Fruit fly (Drosophila melanogaster) whole organism, embryonic: ENCODE data around the gene CG8516.

ENCODE experiments used
- Abd-B ChIP-seq: fragments of 200-800 bp; sonication (Bioruptor generic); optimal IDR thresholded peaks from 2 replicates; lab custom pipeline; 2018; ENCODE audit warnings: missing biosample characterization, mild to moderate bottlenecking, missing genetic modification characterization, moderate library complexity
- Aef1 ChIP-seq: fragments of 200-800 bp; sonication (Bioruptor generic); IDR thresholded peaks from 3 replicates; pipeline ENCODE4 v1.3.6; 2022; ENCODE audit warnings: missing biosample characterization, missing genetic modification characterization
- Asciz ChIP-seq: fragments of 200-800 bp; sonication (Bioruptor generic); optimal IDR thresholded peaks from 2 replicates; lab custom pipeline; 2017; ENCODE audit warnings: missing biosample characterization, mild to moderate bottlenecking, missing genetic modification characterization, missing genetic modification reagents
- BtbVII ChIP-seq: fragments of 200-800 bp; sonication (Bioruptor generic); optimal IDR thresholded peaks from 3 replicates; lab custom pipeline; 2017; ENCODE audit warnings: missing biosample characterization, mild to moderate bottlenecking, missing genetic modification characterization
- CG10274 ChIP-seq: fragments of 200-800 bp; sonication (Bioruptor generic); optimal IDR thresholded peaks from 3 replicates; lab custom pipeline; 2017; ENCODE audit warnings: missing biosample characterization, mild to moderate bottlenecking, missing genetic modification characterization
- CG11723 ChIP-seq: fragments of 200-800 bp; sonication (Bioruptor generic); optimal IDR thresholded peaks from 2 replicates; lab custom pipeline; 2017; ENCODE audit warnings: missing biosample characterization, mild to moderate bottlenecking, missing genetic modification characterization
- CG12104 ChIP-seq: fragments of 200-800 bp; sonication (Bioruptor generic); optimal IDR thresholded peaks from 3 replicates; lab custom pipeline; 2016; ENCODE audit warnings: missing biosample characterization, missing genetic modification characterization
- CG13624 ChIP-seq: fragments of 200-800 bp; sonication (Bioruptor generic); optimal IDR thresholded peaks from 2 replicates; lab custom pipeline; 2016; ENCODE audit warnings: missing biosample characterization, missing genetic modification characterization
- CG13775 ChIP-seq: fragments of 200-800 bp; sonication (Bioruptor generic); optimal IDR thresholded peaks from 3 replicates; lab custom pipeline; 2017; ENCODE audit warnings: missing biosample characterization, mild to moderate bottlenecking, missing genetic modification characterization
- CG2875 ChIP-seq: fragments of 200-800 bp; sonication (Bioruptor generic); optimal IDR thresholded peaks from 2 replicates; lab custom pipeline; 2017; ENCODE audit warnings: missing biosample characterization, mild to moderate bottlenecking, missing genetic modification characterization, missing genetic modification reagents
- CG31365 ChIP-seq: fragments of 200-800 bp; sonication (Bioruptor generic); optimal IDR thresholded peaks from 2 replicates; lab custom pipeline; 2018; ENCODE audit warnings: missing biosample characterization, mild to moderate bottlenecking, missing genetic modification characterization
- CG31388 ChIP-seq: fragments of 200-800 bp; sonication (Bioruptor generic); optimal IDR thresholded peaks from 2 replicates; lab custom pipeline; 2016; ENCODE audit warnings: missing biosample characterization, missing genetic modification characterization
- CG32767 ChIP-seq: fragments of 200-800 bp; sonication (Bioruptor generic); IDR thresholded peaks from 2 replicates; pipeline ENCODE4 v1.3.6; 2022; ENCODE audit warnings: missing biosample characterization, missing genetic modification characterization
- CG33557 ChIP-seq: fragments of 200-800 bp; sonication (Bioruptor generic); optimal IDR thresholded peaks from 2 replicates; lab custom pipeline; 2019; ENCODE audit warnings: missing biosample characterization, mild to moderate bottlenecking, missing genetic modification characterization, moderate library complexity
- CG42726 ChIP-seq: fragments of 200-800 bp; sonication (Bioruptor generic); IDR thresholded peaks from 2 replicates; pipeline ENCODE4 v1.3.6; 2022; ENCODE audit warnings: missing biosample characterization, missing genetic modification characterization; ENCODE audit not compliant: partially characterized antibody
- CG5180 ChIP-seq: fragments of 200-800 bp; sonication (Bioruptor generic); optimal IDR thresholded peaks from 3 replicates; lab custom pipeline; 2017; ENCODE audit warnings: missing biosample characterization, missing genetic modification characterization, mild to moderate bottlenecking, moderate library complexity, missing genetic modification reagents
- CG6272 ChIP-seq: fragments of 200-800 bp; sonication (Bioruptor generic); IDR thresholded peaks from 2 replicates; pipeline ENCODE4 v1.3.6; 2022; ENCODE audit warnings: missing biosample characterization, missing genetic modification characterization
- CG6854 ChIP-seq: fragments of 200-800 bp; sonication (Bioruptor generic); optimal IDR thresholded peaks from 3 replicates; lab custom pipeline; 2017; ENCODE audit warnings: missing biosample characterization, mild to moderate bottlenecking, missing genetic modification characterization
- CG8089 ChIP-seq: fragments of 200-800 bp; sonication (Bioruptor generic); optimal IDR thresholded peaks from 3 replicates; lab custom pipeline; 2016; ENCODE audit warnings: missing biosample characterization, missing genetic modification characterization
- CG8944 ChIP-seq: fragments of 200-800 bp; sonication (Bioruptor generic); optimal IDR thresholded peaks from 3 replicates; lab custom pipeline; 2016; ENCODE audit warnings: missing biosample characterization, missing genetic modification characterization
- CG9797 ChIP-seq: fragments of 200-800 bp; sonication (Bioruptor generic); optimal IDR thresholded peaks from 3 replicates; lab custom pipeline; 2018; ENCODE audit warnings: missing biosample characterization, mild to moderate bottlenecking, missing genetic modification characterization
- Dip2 ChIP-seq: fragments of 200-800 bp; sonication (Bioruptor generic); IDR thresholded peaks from 2 replicates; pipeline ENCODE4 v1.3.6; 2022; ENCODE audit warnings: missing biosample characterization, missing genetic modification characterization
- Ets65A ChIP-seq: fragments of 200-800 bp; sonication (Bioruptor generic); peaks from one replicate; lab custom pipeline; 2016; ENCODE audit warnings: missing biosample characterization, missing genetic modification characterization
- HLH54F ChIP-seq: fragments of 200-800 bp; sonication (Bioruptor generic); optimal IDR thresholded peaks from 3 replicates; lab custom pipeline; 2016; ENCODE audit warnings: missing biosample characterization, missing genetic modification characterization
- HmgZ ChIP-seq: fragments of 200-800 bp; sonication (Bioruptor generic); optimal IDR thresholded peaks from 2 replicates; lab custom pipeline; 2018; ENCODE audit warnings: missing biosample characterization, mild to moderate bottlenecking, missing genetic modification characterization
- Hr39 ChIP-seq: fragments of >200 bp; optimal IDR thresholded peaks from 2 replicates; lab custom pipeline; 2017
- MESR4 ChIP-seq: fragments of 200-800 bp; sonication (Bioruptor generic); optimal IDR thresholded peaks from 2 replicates; lab custom pipeline; 2018; ENCODE audit warnings: missing biosample characterization, mild to moderate bottlenecking, missing genetic modification characterization, moderate library complexity
- Med ChIP-seq: fragments of 200-800 bp; sonication (Bioruptor generic); peaks from one replicate; lab custom pipeline; 2016; ENCODE audit warnings: missing biosample characterization, missing genetic modification characterization, mild to moderate bottlenecking, inconsistent platforms, moderate library complexity
- PHDP ChIP-seq: fragments of 200-800 bp; sonication (Bioruptor generic); optimal IDR thresholded peaks from 3 replicates; lab custom pipeline; 2018; ENCODE audit warnings: missing biosample characterization, mild to moderate bottlenecking, missing genetic modification characterization, moderate library complexity
- Sin3A ChIP-seq: fragments of >200 bp; optimal IDR thresholded peaks from 2 replicates; lab custom pipeline; 2018
- Trl ChIP-seq, 3 experiments: fragments of >200 bp in 2 of 3; fragments of 200-800 bp in 1 of 3; sonication (Bioruptor generic) in 1 of 3; optimal IDR thresholded peaks; 2 replicates in 1 of 3; 3 replicates in 2 of 3; lab custom pipeline; 2016 to 2017; ENCODE audit warnings: missing biosample characterization in 1 of 3, missing genetic modification characterization in 1 of 3
- Vsx1 ChIP-seq: fragments of 200-800 bp; sonication (Bioruptor generic); optimal IDR thresholded peaks from 2 replicates; lab custom pipeline; 2017; ENCODE audit warnings: missing biosample characterization, mild to moderate bottlenecking, missing genetic modification characterization, missing genetic modification reagents
- amos ChIP-seq: fragments of 200-800 bp; sonication (Bioruptor generic); IDR thresholded peaks from 2 replicates; pipeline ENCODE4 v1.3.6; 2022; ENCODE audit warnings: missing biosample characterization, missing genetic modification characterization; ENCODE audit not compliant: partially characterized antibody
- az2 ChIP-seq: fragments of 200-800 bp; sonication (Bioruptor generic); optimal IDR thresholded peaks from 3 replicates; lab custom pipeline; 2016; ENCODE audit warnings: missing biosample characterization, missing genetic modification characterization
- bbx ChIP-seq: fragments of 200-800 bp; sonication (Bioruptor generic); IDR thresholded peaks from 2 replicates; pipeline ENCODE4 v1.3.6; 2022; ENCODE audit warnings: missing biosample characterization, missing genetic modification characterization; ENCODE audit not compliant: partially characterized antibody
- chn ChIP-seq: fragments of 200-800 bp; sonication (Bioruptor generic); optimal IDR thresholded peaks from 2 replicates; lab custom pipeline; 2016; ENCODE audit warnings: missing biosample characterization, missing genetic modification characterization
- knrl ChIP-seq: fragments of 200-800 bp; sonication (Bioruptor generic); IDR thresholded peaks from 3 replicates; pipeline ENCODE4 v1.3.6; 2022; ENCODE audit warnings: missing biosample characterization, missing genetic modification characterization; ENCODE audit not compliant: partially characterized antibody
- lola ChIP-seq, 3 experiments: fragments of >200 bp in 2 of 3; fragments of 200-800 bp in 1 of 3; sonication (Bioruptor generic) in 1 of 3; optimal IDR thresholded peaks; 2 replicates each; lab custom pipeline; 2017 to 2019; ENCODE audit warnings: missing biosample characterization in 3 of 3, missing genetic modification characterization in 3 of 3, mild to moderate bottlenecking in 1 of 3, moderate library complexity in 1 of 3
- maf-S ChIP-seq: fragments of 200-800 bp; sonication (Bioruptor generic); optimal IDR thresholded peaks from 2 replicates; lab custom pipeline; 2016; ENCODE audit warnings: missing biosample characterization, missing genetic modification characterization
- nom ChIP-seq: fragments of 200-800 bp; sonication (Bioruptor generic); optimal IDR thresholded peaks from 2 replicates; lab custom pipeline; 2017; ENCODE audit warnings: missing biosample characterization, missing genetic modification characterization, mild to moderate bottlenecking, moderate library complexity, missing genetic modification reagents
- onecut ChIP-seq: fragments of 200-800 bp; sonication (Bioruptor generic); IDR thresholded peaks from 2 replicates; pipeline ENCODE4 v1.3.6; 2022; ENCODE audit warnings: missing biosample characterization, missing genetic modification characterization
- row ChIP-seq: fragments of 200-800 bp; sonication (Bioruptor generic); IDR thresholded peaks from 3 replicates; pipeline ENCODE4 v1.3.6; 2022; ENCODE audit warnings: missing biosample characterization, missing genetic modification characterization
- salm ChIP-seq: fragments of 200-800 bp; sonication (Bioruptor generic); optimal IDR thresholded peaks from 2 replicates; lab custom pipeline; 2018; ENCODE audit warnings: missing biosample characterization, mild to moderate bottlenecking, missing genetic modification characterization
- schlank ChIP-seq: fragments of 200-800 bp; sonication (Bioruptor generic); optimal IDR thresholded peaks from 2 replicates; lab custom pipeline; 2018; ENCODE audit warnings: missing biosample characterization, mild to moderate bottlenecking, missing genetic modification characterization
- scrt ChIP-seq: fragments of 200-800 bp; sonication (Bioruptor generic); optimal IDR thresholded peaks from 2 replicates; lab custom pipeline; 2018; ENCODE audit warnings: missing biosample characterization, mild to moderate bottlenecking, missing genetic modification characterization, moderate library complexity
- sug ChIP-seq: fragments of 200-800 bp; optimal IDR thresholded peaks from 2 replicates; lab custom pipeline; 2019; ENCODE audit warnings: missing biosample characterization, mild to moderate bottlenecking, missing genetic modification characterization, moderate library complexity
- tin ChIP-seq: fragments of 200-800 bp; sonication (Bioruptor generic); optimal IDR thresholded peaks from 3 replicates; lab custom pipeline; 2016; ENCODE audit warnings: missing biosample characterization, missing genetic modification characterization
- wdn ChIP-seq: fragments of 200-800 bp; sonication (Bioruptor generic); IDR thresholded peaks from 2 replicates; pipeline ENCODE4 v1.3.6; 2022; ENCODE audit warnings: missing biosample characterization, missing genetic modification characterization
- yki ChIP-seq: fragments of >200 bp; optimal IDR thresholded peaks from 3 replicates; lab custom pipeline; 2018

CG8516 gene

dm6 chr3R:9747272-9747874 is 45.7 kb upstream of the CG8516 start, which contains the start of gene CG12948 (continued):
- TF ChIP-seq bbx, result peak; percentile 75
- TF ChIP-seq MESR4 (GFP tag; lab: Kevin White, UChicago), result peak; percentile 82
- TF ChIP-seq tin (GFP tag; lab: Kevin White, UChicago), result peak; percentile 50
- TF ChIP-seq maf-S (GFP tag; lab: Kevin White, UChicago), result peak; percentile 56
- TF ChIP-seq amos (GFP tag; lab: Robert Waterston, UW), result peak; percentile 77
- peak in 1 of 3 experiments; percentile 63 for TF ChIP-seq lola (GFP tag; optimal IDR thresholded peaks at IDR 0.05; lab: Kevin White, UChicago)
- peak; percentile 55 for TF ChIP-seq Sin3A (lab: Kevin White, UChicago)
- TF ChIP-seq chn, result peak; percentile 21
- peak; percentile 3 for TF ChIP-seq az2
- TF ChIP-seq schlank (tag; lab: Kevin White, UChicago), result peak; percentile 56
- peak; percentile 4 for TF ChIP-seq CG12104 (GFP tag; lab: Kevin White, UChicago)
- peak; percentile 32 for TF ChIP-seq BtbVII (GFP tag; lab: Kevin White, UChicago)
- TF ChIP-seq CG6272 (GFP tag; lab: Robert Waterston, UW), result peak; percentile 46; the same call in 1 of the 2 replicates
- TF ChIP-seq Vsx1 (GFP tag; lab: Kevin White, UChicago), result no peak
- TF ChIP-seq scrt (GFP tag; lab: Kevin White, UChicago), result no peak
- TF ChIP-seq CG10274 (GFP tag; lab: Kevin White, UChicago), result no peak
- TF ChIP-seq row (GFP tag; lab: Robert Waterston, UW), result peak; percentile 95
- TF ChIP-seq CG42726 (GFP tag; lab: Robert Waterston, UW), result 0 out of 2 replicates have a peak, but pooled peaks have one; percentile 19
- peak; percentile 21 for TF ChIP-seq CG8944
- TF ChIP-seq knrl, result peak; percentile 87; the same call in 2 of the 3 replicates
- TF ChIP-seq Trl (optimal IDR thresholded peaks at IDR 0.05; lab: Kevin White, UChicago), result no peak
- peak; percentile 52 for TF ChIP-seq Trl (GFP tag; optimal IDR thresholded peaks at IDR 0.05; lab: Kevin White, UChicago)
- TF ChIP-seq Aef1 (GFP tag; lab: Robert Waterston, UW), result no peak
- no peak for TF ChIP-seq CG32767 (GFP tag; lab: Robert Waterston, UW)
- TF ChIP-seq CG13624, result peak; percentile 66
- TF ChIP-seq Ets65A (GFP tag; lab: Kevin White, UChicago), result peak; percentile 73
- TF ChIP-seq CG9797, result no peak
- TF ChIP-seq PHDP (tag; lab: Kevin White, UChicago), result peak; percentile 64
- peak; percentile 68 for TF ChIP-seq sug
- peak; percentile 19 for TF ChIP-seq CG31365 (tag; lab: Kevin White, UChicago)
- no peak for TF ChIP-seq Asciz (GFP tag; lab: Kevin White, UChicago)
- no peak for TF ChIP-seq CG8089 (GFP tag; lab: Kevin White, UChicago)
- TF ChIP-seq salm (tag; lab: Kevin White, UChicago), result no peak
- TF ChIP-seq yki (lab: Kevin White, UChicago), result no peak
- peak; percentile 53 for TF ChIP-seq HLH54F (GFP tag; lab: Kevin White, UChicago)
- TF ChIP-seq CG11723 (GFP tag; lab: Kevin White, UChicago), result no peak
- no peak for TF ChIP-seq Dip2
- TF ChIP-seq CG2875 (GFP tag; lab: Kevin White, UChicago), result peak; percentile 11
- no peak for TF ChIP-seq CG31388 (GFP tag; lab: Kevin White, UChicago)
- peak; percentile 57 for TF ChIP-seq CG13775 (GFP tag; lab: Kevin White, UChicago)
- peak; percentile 63 for TF ChIP-seq HmgZ (tag; lab: Kevin White, UChicago)
- peak; percentile 91 for TF ChIP-seq Med
- TF ChIP-seq onecut (GFP tag; lab: Robert Waterston, UW), result 0 out of 2 replicates have a peak, but pooled peaks have one; percentile 19
- no peak for TF ChIP-seq wdn (GFP tag; lab: Robert Waterston, UW)
- TF ChIP-seq Abd-B (GFP tag; lab: Kevin White, UChicago), result peak; percentile 61
- TF ChIP-seq CG5180 (GFP tag; lab: Kevin White, UChicago), result no peak
- no peak for TF ChIP-seq CG6854
- TF ChIP-seq Hr39 (lab: Kevin White, UChicago), result no peak
- peak; percentile 60 for TF ChIP-seq CG33557
- TF ChIP-seq nom (GFP tag; lab: Kevin White, UChicago), result peak; percentile 65
